Worm (Caenorhabditis elegans) whole organism, L4 larva: ENCODE data around the gene AH9.3.

ENCODE experiments used
- F10B5.3 ChIP-seq: sonication (generic microtip); optimal IDR thresholded peaks from 2 replicates; lab custom pipeline; 2016; ENCODE audit warnings: mild to moderate bottlenecking, missing genetic modification characterization, missing compliant biosample characterization
- F37D6.2 ChIP-seq: sonication (generic microtip); optimal IDR thresholded peaks from 2 replicates; lab custom pipeline; 2016; ENCODE audit warnings: mild to moderate bottlenecking, missing genetic modification characterization, missing compliant biosample characterization
- R02D3.7 ChIP-seq: fragments of 150-350 bp; sonication (generic microtip); optimal IDR thresholded peaks from 3 replicates; lab custom pipeline; 2014; ENCODE audit warnings: missing biosample characterization, missing genetic modification characterization
- T26A8.4 ChIP-seq: fragments of 200-800 bp; sonication (Bioruptor generic); IDR thresholded peaks from 2 replicates; pipeline ENCODE4 v1.3.6; 2022; ENCODE audit warnings: missing genetic modification characterization, missing compliant biosample characterization
- Y105C5A.15 ChIP-seq: fragments of 200-800 bp; sonication (Bioruptor generic); IDR thresholded peaks from 2 replicates; pipeline ENCODE4 v1.3.6; 2022; ENCODE audit warnings: missing genetic modification characterization, missing compliant biosample characterization
- Y48G9A.11 ChIP-seq: fragments of 200-800 bp; sonication (Bioruptor generic); IDR thresholded peaks from 2 replicates; pipeline ENCODE4 v1.3.6; 2022; ENCODE audit warnings: missing genetic modification reagents, missing genetic modification characterization, missing compliant biosample characterization
- Y5F2A.4 ChIP-seq: fragments of 200-800 bp; sonication (Bioruptor generic); optimal IDR thresholded peaks from 2 replicates; lab custom pipeline; 2018; ENCODE audit warnings: mild to moderate bottlenecking, missing genetic modification characterization, missing compliant biosample characterization
- Y75B8A.6 ChIP-seq: fragments of 200-800 bp; sonication (Bioruptor generic); IDR thresholded peaks from 2 replicates; pipeline ENCODE4 v1.3.6; 2022; ENCODE audit warnings: missing genetic modification reagents, missing genetic modification characterization, missing compliant biosample characterization
- ZK546.5 ChIP-seq, 2 experiments: sonication (generic microtip); optimal IDR thresholded peaks; 2 replicates each; lab custom pipeline; 2017; ENCODE audit warnings: missing biosample characterization in 2 of 2, missing genetic modification characterization in 2 of 2
- aha-1 ChIP-seq: fragments of 150-350 bp; peaks from one replicate; lab custom pipeline; 2014; ENCODE audit warnings: missing biosample characterization, missing genetic modification characterization
- ama-1 ChIP-seq: fragments of 150-350 bp; optimal IDR thresholded peaks from 2 replicates; lab custom pipeline; 2014; ENCODE audit warnings: inconsistent platforms, mixed read lengths
- ceh-28 ChIP-seq: fragments of 150-350 bp; optimal IDR thresholded peaks from 2 replicates; lab custom pipeline; 2014; ENCODE audit warnings: missing biosample characterization, missing genetic modification reagents, missing genetic modification characterization
- ceh-32 ChIP-seq: sonication (generic microtip); optimal IDR thresholded peaks from 2 replicates; lab custom pipeline; 2016; ENCODE audit warnings: mild to moderate bottlenecking, missing genetic modification characterization, missing compliant biosample characterization; ENCODE audit not compliant: poor library complexity
- daf-16 ChIP-seq, 3 experiments: sonication (generic microtip); optimal IDR thresholded peaks; 2 replicates each; lab custom pipeline; 2016 to 2017; ENCODE audit warnings: missing genetic modification characterization in 3 of 3, missing genetic modification reagents in 3 of 3, mild to moderate bottlenecking in 2 of 3, missing compliant biosample characterization in 2 of 3, missing biosample characterization in 1 of 3, moderate library complexity in 1 of 3
- dmd-6 ChIP-seq: fragments of 200-800 bp; sonication (Bioruptor generic); IDR thresholded peaks from 2 replicates; pipeline ENCODE4 v1.3.6; 2022; ENCODE audit warnings: missing genetic modification reagents, missing genetic modification characterization, missing compliant biosample characterization
- dmd-8 ChIP-seq: fragments of 200-800 bp; sonication (Bioruptor generic); IDR thresholded peaks from 2 replicates; pipeline ENCODE4 v1.3.6; 2022; ENCODE audit warnings: missing genetic modification characterization, missing compliant biosample characterization
- dpl-1 ChIP-seq: fragments of 150-350 bp; optimal IDR thresholded peaks from 2 replicates; lab custom pipeline; 2014; ENCODE audit warnings: missing biosample characterization, missing genetic modification reagents, missing genetic modification characterization
- dve-1 ChIP-seq: sonication (generic microtip); optimal IDR thresholded peaks from 2 replicates; lab custom pipeline; 2017; ENCODE audit warnings: antibody characterized with exemption, mild to moderate bottlenecking, missing genetic modification characterization, missing compliant biosample characterization; ENCODE audit not compliant: insufficient read depth
- hif-1 ChIP-seq, 2 experiments: sonication (generic microtip); optimal IDR thresholded peaks; 2 replicates each; lab custom pipeline; 2016 to 2017; ENCODE audit warnings: missing compliant biosample characterization in 2 of 2, missing genetic modification characterization in 2 of 2, missing genetic modification reagents in 2 of 2, missing genotype in 2 of 2, mild to moderate bottlenecking in 1 of 2
- hlh-11 ChIP-seq: fragments of 200-800 bp; sonication (Bioruptor generic); optimal IDR thresholded peaks from 2 replicates; lab custom pipeline; 2018; ENCODE audit warnings: mild to moderate bottlenecking, missing genetic modification characterization, missing compliant biosample characterization
- hlh-30 ChIP-seq: sonication (generic microtip); optimal IDR thresholded peaks from 2 replicates; lab custom pipeline; 2017; ENCODE audit warnings: antibody characterized with exemption, mild to moderate bottlenecking, missing genetic modification characterization, missing compliant biosample characterization; ENCODE audit not compliant: insufficient read depth
- lin-39 ChIP-seq: fragments of 150-350 bp; optimal IDR thresholded peaks from 2 replicates; lab custom pipeline; 2014; ENCODE audit warnings: missing biosample characterization, missing genetic modification reagents, missing genetic modification characterization
- lsy-2 ChIP-seq, 2 experiments: fragments of 150-350 bp in 1 of 2; sonication (generic microtip) in 1 of 2; optimal IDR thresholded peaks; 2 replicates each; lab custom pipeline; 2014 to 2017; ENCODE audit warnings: missing biosample characterization in 2 of 2, missing genetic modification characterization in 2 of 2
- madf-9 ChIP-seq: fragments of 200-800 bp; sonication (Bioruptor generic); conservative IDR thresholded peaks from 2 replicates; pipeline ENCODE4 v1.3.6; 2022; ENCODE audit warnings: missing genetic modification reagents, missing genetic modification characterization, missing compliant biosample characterization
- mep-1 ChIP-seq: fragments of 150-350 bp; sonication (generic microtip); optimal IDR thresholded peaks from 3 replicates; lab custom pipeline; 2014; ENCODE audit warnings: missing biosample characterization, missing genetic modification characterization
- mes-2 ChIP-seq: sonication (generic microtip); optimal IDR thresholded peaks from 2 replicates; lab custom pipeline; 2016; ENCODE audit warnings: missing genotype, mild to moderate bottlenecking, missing genetic modification characterization, missing compliant biosample characterization; ENCODE audit not compliant: poor library complexity, severe bottlenecking
- mxl-2 ChIP-seq: fragments of 200-800 bp; sonication (Bioruptor generic); conservative IDR thresholded peaks from 2 replicates; pipeline ENCODE4 v1.3.6; 2022; ENCODE audit warnings: missing genetic modification reagents, missing genetic modification characterization, missing compliant biosample characterization
- nhr-102 ChIP-seq: sonication (generic microtip); optimal IDR thresholded peaks from 2 replicates; lab custom pipeline; 2016; ENCODE audit warnings: mild to moderate bottlenecking, missing genetic modification characterization, moderate library complexity, missing compliant biosample characterization
- nhr-25 ChIP-seq: sonication (generic microtip); optimal IDR thresholded peaks from 2 replicates; lab custom pipeline; 2017; ENCODE audit warnings: missing genetic modification characterization, mild to moderate bottlenecking, missing compliant biosample characterization, antibody characterized with exemption, moderate library complexity, borderline replicate concordance; ENCODE audit not compliant: insufficient read depth
- nhr-28 ChIP-seq: fragments of 150-350 bp; optimal IDR thresholded peaks from 2 replicates; lab custom pipeline; 2014; ENCODE audit warnings: missing biosample characterization, missing genetic modification characterization
- nhr-41 ChIP-seq: fragments of 200-800 bp; sonication (Bioruptor generic); IDR thresholded peaks from 2 replicates; pipeline ENCODE4 v1.3.6; 2022; ENCODE audit warnings: missing genetic modification reagents, missing genetic modification characterization, missing compliant biosample characterization
- nhr-77 ChIP-seq: fragments of 150-350 bp; optimal IDR thresholded peaks from 2 replicates; lab custom pipeline; 2014; ENCODE audit warnings: missing biosample characterization, missing genetic modification characterization
- pha-4 ChIP-seq, 2 experiments: fragments of 150-350 bp in 1 of 2; fragments of 200-800 bp in 1 of 2; sonication (Bioruptor generic) in 1 of 2; IDR thresholded peaks in 1 of 2; optimal IDR thresholded peaks in 1 of 2; 2 replicates each; pipeline versions ENCODE4 v1.3.6 to Lab custom; 2014 to 2022; ENCODE audit warnings: missing genetic modification characterization in 2 of 2, missing genetic modification reagents in 2 of 2, missing biosample characterization in 1 of 2, missing compliant biosample characterization in 1 of 2
- pqm-1 ChIP-seq: sonication (generic microtip); optimal IDR thresholded peaks from 2 replicates; lab custom pipeline; 2017; ENCODE audit warnings: missing biosample characterization, missing genetic modification characterization
- rbr-2 ChIP-seq: sonication (generic microtip); optimal IDR thresholded peaks from 2 replicates; lab custom pipeline; 2016; ENCODE audit warnings: missing genotype, missing genetic modification characterization, missing compliant biosample characterization
- sdz-12 ChIP-seq: fragments of 200-800 bp; sonication (Bioruptor generic); optimal IDR thresholded peaks from 2 replicates; lab custom pipeline; 2018; ENCODE audit warnings: mild to moderate bottlenecking, missing genetic modification characterization, missing compliant biosample characterization
- set-16 ChIP-seq: fragments of 200-800 bp; sonication (Bioruptor generic); IDR thresholded peaks from 2 replicates; pipeline ENCODE4 v1.3.6; 2022; ENCODE audit warnings: missing genetic modification reagents, missing genetic modification characterization, missing compliant biosample characterization
- unc-62 ChIP-seq, 3 experiments: fragments of 150-350 bp in 1 of 3; sonication (generic microtip); optimal IDR thresholded peaks in 2 of 3; peaks in 1 of 3; 1 replicate in 1 of 3; 2 replicates in 2 of 3; lab custom pipeline; 2014 to 2017; ENCODE audit warnings: missing biosample characterization in 3 of 3, missing genetic modification characterization in 3 of 3, missing genetic modification reagents in 3 of 3, missing genotype in 1 of 3
- zfp-3 ChIP-seq: fragments of 200-800 bp; sonication (Bioruptor generic); conservative IDR thresholded peaks from 2 replicates; pipeline ENCODE4 v1.3.6; 2022; ENCODE audit warnings: missing genetic modification reagents, missing genetic modification characterization, missing compliant biosample characterization
- ztf-7 ChIP-seq: fragments of 150-350 bp; optimal IDR thresholded peaks from 2 replicates; lab custom pipeline; 2014; ENCODE audit warnings: missing biosample characterization, missing genetic modification characterization

AH9.3 gene

ce11 chrX:2233929-2234328 is 27.0 kb downstream of the AH9.3 start, which contains the start of gene T14F9.2:
T14F9.2 (plus strand) TSS chrX:2234324.
- peak; percentile 64 for TF ChIP-seq mep-1 (tag; lab: Kevin White, UChicago)
- peak; percentile 57 for TF ChIP-seq mes-2 (tag; lab: Kevin White, UChicago)
- no peak for TF ChIP-seq daf-16 (GFP tag; optimal IDR thresholded peaks at IDR 0.05; lab: Kevin White, UChicago)
- peak; percentile 52 for TF ChIP-seq daf-16 (tag; optimal IDR thresholded peaks at IDR 0.05; lab: Kevin White, UChicago)
- no peak for TF ChIP-seq ceh-28 (tag; lab: Kevin White, UChicago)
- peak; percentile 33 for TF ChIP-seq dpl-1 (GFP tag; lab: Kevin White, UChicago)
- peak; percentile 32 for TF ChIP-seq rbr-2
- no peak for TF ChIP-seq nhr-41
- no peak for TF ChIP-seq zfp-3 (GFP tag; lab: Robert Waterston, UW)
- TF ChIP-seq ZK546.5 (tag; optimal IDR thresholded peaks at IDR 0.05; lab: Kevin White, UChicago), result no peak
- no peak for TF ChIP-seq mxl-2 (GFP tag; lab: Robert Waterston, UW)
- peak; percentile 77 for TF ChIP-seq hlh-30 (tag; lab: Kevin White, UChicago)
- peak; percentile 10 for TF ChIP-seq nhr-28
- peak in 1 of 2 experiments; percentile 79 for TF ChIP-seq lsy-2 (tag; optimal IDR thresholded peaks at IDR 0.05; lab: Kevin White, UChicago)
- no peak for TF ChIP-seq Y75B8A.6
- TF ChIP-seq dmd-6 (GFP tag; lab: Robert Waterston, UW), result 0 out of 2 replicates have a peak, but pooled peaks have one; percentile 9
- TF ChIP-seq dve-1 (tag; lab: Kevin White, UChicago), result peak; percentile 72
- no peak for TF ChIP-seq pha-4 (GFP tag; IDR thresholded peaks at IDR 0.05; lab: Robert Waterston, UW)
- no peak for TF ChIP-seq pha-4 (tag; optimal IDR thresholded peaks at IDR 0.05; lab: Kevin White, UChicago)
- TF ChIP-seq hlh-11 (tag; lab: Kevin White, UChicago), result peak; percentile 56

ce11 chrX:2231346-2231745 is 29.6 kb downstream of the AH9.3 start:
- TF ChIP-seq nhr-77 (tag; lab: Kevin White, UChicago) (no peak), set-16 (GFP tag; lab: Robert Waterston, UW) (no peak), ztf-7 (tag; lab: Kevin White, UChicago) (no peak), sdz-12 (GFP tag; lab: Kevin White, UChicago) (no peak), Y5F2A.4 (GFP tag; lab: Kevin White, UChicago) (no peak), pqm-1 (tag; lab: Kevin White, UChicago) (no peak), ceh-28 (tag; lab: Kevin White, UChicago) (no peak), R02D3.7 (tag; lab: Kevin White, UChicago) (no peak), Y105C5A.15 (GFP tag; lab: Robert Waterston, UW) (no peak), pha-4 (GFP tag; IDR thresholded peaks at IDR 0.05; lab: Robert Waterston, UW) (no peak), pha-4 (tag; optimal IDR thresholded peaks at IDR 0.05; lab: Kevin White, UChicago) (no peak), dpl-1 (GFP tag; lab: Kevin White, UChicago) (no peak)
- TF ChIP-seq, all 104 proteins: peak for 0

ce11 chrX:2229305-2230172 is 31.4 kb downstream of the AH9.3 start, which contains the start of gene lin-32:
lin-32 (minus strand) TSS chrX:2230122.
- TF ChIP-seq aha-1 (tag; lab: Kevin White, UChicago), result peak; percentile 64
- no peak for TF ChIP-seq F10B5.3 (tag; lab: Kevin White, UChicago)
- TF ChIP-seq unc-62 (GFP tag; optimal IDR thresholded peaks at IDR 0.05 in 1 of 2; lab: Kevin White, UChicago), result peak in 1 of 2 experiments; percentile 95
- no peak for TF ChIP-seq unc-62 (tag; optimal IDR thresholded peaks at IDR 0.05; lab: Kevin White, UChicago)

- TF ChIP-seq nhr-25 (tag; lab: Kevin White, UChicago) (peak; percentile 53), nhr-28 (peak; percentile 24), madf-9 (GFP tag; lab: Robert Waterston, UW) (peak; percentile 83), nhr-102 (tag; lab: Kevin White, UChicago) (peak; percentile 58), T26A8.4 (GFP tag; lab: Robert Waterston, UW) (peak; percentile 83), lin-39 (tag; lab: Kevin White, UChicago) (no peak), ceh-32 (tag; lab: Kevin White, UChicago) (no peak), Y75B8A.6 (peak; percentile 66; the same call in 1 of the 2 replicates), dpl-1 (GFP tag; lab: Kevin White, UChicago) (no peak), dmd-8 (GFP tag; lab: Robert Waterston, UW) (peak; percentile 80), ama-1 (no peak), Y48G9A.11 (GFP tag; lab: Robert Waterston, UW) (peak; percentile 80), R02D3.7 (tag; lab: Kevin White, UChicago) (peak; percentile 22), F37D6.2 (tag; lab: Kevin White, UChicago) (peak; percentile 41), hif-1 (tag; optimal IDR thresholded peaks at IDR 0.05; lab: Kevin White, UChicago) (peak in 1 of 2 experiments; percentile 53)
These were observed 34.0 kb downstream of the AH9.3 start for ce11 chrX:2226875-2227355.
